Worm (Caenorhabditis elegans): ENCODE measurements around the gene ulp-1.

ce11 chrIII:5169699-5170098 lies at the start of gene ulp-1:
- TF ChIP-seq elt-3 (tag; optimal IDR thresholded peaks at IDR 0.05) (no peak), ztf-4 (tag; optimal IDR thresholded peaks at IDR 0.05) (no peak), skn-1 (tag; optimal IDR thresholded peaks at IDR 0.05) (no peak), lin-39 (tag; optimal IDR thresholded peaks at IDR 0.05) (no peak), unc-62 (GFP tag; optimal IDR thresholded peaks at IDR 0.05) (no peak), zag-1 (tag; optimal IDR thresholded peaks at IDR 0.05) (no peak), mbf-1 (tag; optimal IDR thresholded peaks at IDR 0.05) (no peak), ZK546.5 (tag; optimal IDR thresholded peaks at IDR 0.05) (no peak), nhr-25 (tag; optimal IDR thresholded peaks at IDR 0.05) (no peak)

Data from whole organism, L2 larva.